Fruit fly (Drosophila melanogaster) whole organism, pupa: ENCODE data around the gene CG17261.

ENCODE experiments used
- CG10348 ChIP-seq: fragments of 200-800 bp; sonication (Bioruptor generic); IDR thresholded peaks from 2 replicates; pipeline ENCODE4 v1.3.6; 2022; ENCODE audit warnings: missing biosample characterization, missing genetic modification characterization
- CG12605 ChIP-seq: fragments of 200-800 bp; sonication (Bioruptor generic); IDR thresholded peaks from 2 replicates; pipeline ENCODE4 v1.3.6; 2022; ENCODE audit warnings: missing biosample characterization, missing genetic modification characterization
- CG13204 ChIP-seq: fragments of 200-800 bp; sonication (Bioruptor generic); optimal IDR thresholded peaks from 2 replicates; lab custom pipeline; 2018; ENCODE audit warnings: missing biosample characterization, mild to moderate bottlenecking, missing genetic modification characterization, moderate library complexity
- CG14655 ChIP-seq: fragments of 200-800 bp; sonication (Bioruptor generic); optimal IDR thresholded peaks from 3 replicates; lab custom pipeline; 2017; ENCODE audit warnings: mild to moderate bottlenecking, missing biosample characterization, missing genetic modification reagents, missing genetic modification characterization
- CG15710 ChIP-seq: fragments of 200-800 bp; sonication (Bioruptor generic); optimal IDR thresholded peaks from 2 replicates; lab custom pipeline; 2018; ENCODE audit warnings: missing biosample characterization, mild to moderate bottlenecking, missing genetic modification characterization, moderate library complexity
- CG17806 ChIP-seq: fragments of 200-800 bp; sonication (Bioruptor generic); optimal IDR thresholded peaks from 2 replicates; lab custom pipeline; 2018; ENCODE audit warnings: missing biosample characterization, mild to moderate bottlenecking, missing genetic modification characterization, moderate library complexity
- CG32121 ChIP-seq: fragments of 200-800 bp; sonication (Bioruptor generic); IDR thresholded peaks from 2 replicates; pipeline ENCODE4 v1.3.6; 2022; ENCODE audit warnings: missing biosample characterization, missing genetic modification characterization
- CG34367 ChIP-seq: fragments of 200-800 bp; sonication (Bioruptor generic); optimal IDR thresholded peaks from 2 replicates; lab custom pipeline; 2018; ENCODE audit warnings: missing biosample characterization, mild to moderate bottlenecking, missing genetic modification characterization
- CG4496 ChIP-seq: fragments of 200-800 bp; sonication (Bioruptor generic); IDR thresholded peaks from 3 replicates; pipeline ENCODE4 v1.3.6; 2022; ENCODE audit warnings: missing biosample characterization, missing genetic modification characterization
- CG8159 ChIP-seq: fragments of 200-800 bp; sonication (Bioruptor generic); optimal IDR thresholded peaks from 3 replicates; lab custom pipeline; 2018; ENCODE audit warnings: missing biosample characterization, mild to moderate bottlenecking, missing genetic modification characterization, moderate library complexity
- CG8301 ChIP-seq: fragments of 200-800 bp; sonication (Bioruptor generic); optimal IDR thresholded peaks from 2 replicates; lab custom pipeline; 2018; ENCODE audit warnings: missing biosample characterization, mild to moderate bottlenecking, missing genetic modification characterization
- CG9948 ChIP-seq: fragments of 200-800 bp; sonication (Bioruptor generic); optimal IDR thresholded peaks from 2 replicates; lab custom pipeline; 2018; ENCODE audit warnings: missing biosample characterization, mild to moderate bottlenecking, missing genetic modification characterization, moderate library complexity
- D1 ChIP-seq: fragments of 200-800 bp; sonication (Bioruptor generic); optimal IDR thresholded peaks from 2 replicates; lab custom pipeline; 2018; ENCODE audit warnings: missing biosample characterization, mild to moderate bottlenecking, missing genetic modification characterization, moderate library complexity
- EcR ChIP-seq: fragments of 200-800 bp; sonication (Bioruptor generic); optimal IDR thresholded peaks from 3 replicates; lab custom pipeline; 2019; ENCODE audit warnings: missing biosample characterization, missing genetic modification characterization, mild to moderate bottlenecking, moderate library complexity, missing genetic modification reagents
- Ets98B ChIP-seq: fragments of 200-800 bp; sonication (Bioruptor generic); IDR thresholded peaks from 2 replicates; pipeline ENCODE4 v1.3.6; 2022; ENCODE audit warnings: missing biosample characterization, missing genetic modification characterization
- Pif1A ChIP-seq: fragments of 200-800 bp; sonication (Bioruptor generic); optimal IDR thresholded peaks from 3 replicates; lab custom pipeline; 2016; ENCODE audit warnings: missing biosample characterization, missing genetic modification characterization
- Pif1B ChIP-seq: fragments of 200-800 bp; sonication (Bioruptor generic); optimal IDR thresholded peaks from 3 replicates; lab custom pipeline; 2016; ENCODE audit warnings: missing biosample characterization, missing genetic modification characterization
- Snoo ChIP-seq: fragments of 200-800 bp; sonication (Bioruptor generic); optimal IDR thresholded peaks from 3 replicates; lab custom pipeline; 2017; ENCODE audit warnings: missing biosample characterization, mild to moderate bottlenecking, missing genetic modification characterization, inconsistent platforms
- fd96Ca ChIP-seq: fragments of 200-800 bp; sonication (Bioruptor generic); IDR thresholded peaks from 3 replicates; pipeline ENCODE4 v1.3.6; 2022; ENCODE audit warnings: missing biosample characterization, missing genetic modification characterization
- gl ChIP-seq: fragments of 200-800 bp; sonication (Bioruptor generic); optimal IDR thresholded peaks from 2 replicates; lab custom pipeline; 2018; ENCODE audit warnings: missing biosample characterization, mild to moderate bottlenecking, missing genetic modification characterization
- rn ChIP-seq: fragments of 200-800 bp; sonication (Bioruptor generic); IDR thresholded peaks from 2 replicates; pipeline ENCODE4 v1.3.6; 2022; ENCODE audit warnings: missing biosample characterization, missing genetic modification characterization

CG17261 gene

DNA sequence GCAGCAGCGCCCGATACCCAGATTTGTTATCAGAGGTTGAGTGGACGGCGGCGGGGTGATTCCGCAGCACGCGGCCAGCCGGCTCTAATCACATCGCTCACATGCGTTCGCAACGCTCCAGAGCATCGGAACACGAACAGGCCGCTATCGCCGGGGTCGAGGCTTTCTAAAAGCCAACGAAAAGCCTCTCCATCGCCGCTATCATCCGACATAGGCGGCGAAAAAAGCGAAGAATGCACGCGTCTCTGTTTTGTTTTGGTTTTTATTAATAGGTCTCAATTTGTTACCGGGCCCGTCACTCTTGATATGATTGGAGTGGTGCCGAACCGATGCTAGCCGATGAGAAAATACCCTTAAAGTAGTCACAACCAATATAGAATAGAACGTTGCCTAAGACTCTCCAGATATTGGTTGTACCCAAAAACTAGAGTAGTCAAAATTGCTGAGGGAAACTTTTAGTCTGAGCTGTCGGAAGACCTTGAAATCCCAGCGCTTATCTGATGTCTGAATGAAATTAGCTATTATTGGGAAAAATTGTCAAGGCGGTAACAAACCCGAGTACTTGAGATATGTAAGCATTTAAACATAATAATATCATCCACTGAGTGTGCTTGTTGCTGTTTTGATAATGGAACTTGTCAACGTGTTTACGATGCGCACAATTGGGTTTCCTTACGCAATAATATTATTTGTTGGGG, at the start of gene CG17261:
TSS of gene CG17261 (plus strand) at position 634 of the 698 bp plus-strand sequence.
- TF ChIP-seq EcR (GFP tag; lab: Kevin White, UChicago) (no peak), CG32121 (GFP tag; lab: Robert Waterston, UW) (0 out of 2 replicates have a peak, but pooled peaks have one; percentile 22)
- TF ChIP-seq, all 21 proteins: peak for 1

DNA sequence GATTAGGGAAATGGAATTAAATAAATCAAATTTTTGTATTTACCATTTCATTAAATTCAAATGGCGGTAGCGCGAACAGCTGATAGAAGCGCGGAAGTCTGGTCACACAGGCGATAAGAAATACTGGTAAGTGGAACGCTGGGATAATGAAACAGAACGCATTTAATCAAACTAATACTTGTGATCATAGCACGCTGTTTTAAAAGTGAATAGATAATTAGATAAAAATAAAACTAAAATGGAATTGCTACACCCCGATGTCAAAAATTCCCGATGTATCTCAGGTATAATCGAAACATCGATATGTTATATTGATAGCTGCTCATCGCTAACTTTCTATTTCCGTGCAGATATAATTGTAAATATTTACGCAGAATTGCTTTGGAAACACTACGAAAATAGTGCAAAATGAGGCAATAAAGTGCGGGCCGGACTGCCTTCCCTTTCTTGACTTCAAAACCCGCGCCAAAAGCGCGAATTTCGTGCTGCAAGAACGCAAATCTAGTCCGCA, 49.6 kb upstream of the CG17261 start, which contains the start of the genes okr and CG3558:
TSS of gene okr (minus strand) at position 96 of the 511 bp plus-strand sequence.
TSS of gene CG3558 (plus strand) at position 207 of the 511 bp plus-strand sequence.
- TF ChIP-seq rn (GFP tag; lab: Robert Waterston, UW) (no peak), Ets98B (GFP tag; lab: Robert Waterston, UW) (no peak), CG8159 (no peak), Snoo (no peak), CG4496 (no peak), CG12605 (GFP tag; lab: Robert Waterston, UW) (no peak), CG8301 (tag; lab: Kevin White, UChicago) (no peak)

- TF ChIP-seq CG32121 (GFP tag; lab: Robert Waterston, UW) (no peak), CG10348 (no peak), rn (GFP tag; lab: Robert Waterston, UW) (no peak)
Observed at dm6 chr2L:2993236-2993635, 49.1 kb upstream of the CG17261 start.

dm6 chr2L:2993702-2994101, 48.6 kb upstream of the CG17261 start:
- TF ChIP-seq fd96Ca, result 0 out of 3 replicates have a peak, but pooled peaks have one; percentile 22
- TF ChIP-seq CG32121 (GFP tag; lab: Robert Waterston, UW), result peak; percentile 21; the same call in 1 of the 2 replicates
- TF ChIP-seq Ets98B (GFP tag; lab: Robert Waterston, UW), result no peak

dm6 chr2L:2999113-2999512, 43.2 kb upstream of the CG17261 start, which contains the start of gene Ccdc85:
TSS of gene Ccdc85 (plus strand) at chr2L:2999286.
- TF ChIP-seq D1 (tag; lab: Kevin White, UChicago) (no peak), CG8159 (no peak), CG17806 (tag; lab: Kevin White, UChicago) (no peak), gl (tag; lab: Kevin White, UChicago) (no peak), Snoo (no peak), CG4496 (no peak), rn (GFP tag; lab: Robert Waterston, UW) (no peak), CG14655 (no peak), Ets98B (GFP tag; lab: Robert Waterston, UW) (no peak), CG34367 (no peak), CG12605 (GFP tag; lab: Robert Waterston, UW) (0 out of 2 replicates have a peak, but pooled peaks have one; percentile 11), EcR (GFP tag; lab: Kevin White, UChicago) (peak; percentile 3), Pif1A (no peak), CG13204 (GFP tag; lab: Kevin White, UChicago) (no peak), fd96Ca (no peak), CG15710 (tag; lab: Kevin White, UChicago) (no peak)

DNA sequence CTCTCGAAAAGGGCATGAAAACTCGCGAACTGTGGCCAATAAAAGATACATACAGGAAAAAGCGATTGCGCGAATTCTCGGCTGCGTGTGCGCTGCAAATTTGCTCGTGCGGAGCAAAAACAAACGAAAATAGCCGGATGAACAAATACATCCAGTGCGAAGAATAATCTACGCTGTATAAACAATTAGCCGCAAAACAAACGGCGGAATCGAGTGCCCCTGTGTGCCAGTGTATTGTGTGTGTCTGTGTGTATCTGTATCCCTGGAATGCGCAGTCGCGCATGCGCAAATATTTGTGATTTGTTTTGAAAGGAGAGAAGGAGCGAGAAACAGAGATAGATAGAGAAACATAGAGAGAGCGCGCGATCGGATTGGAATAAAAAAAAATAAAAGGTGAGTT, 42.7 kb upstream of the CG17261 start:
- 0 out of 3 replicates have a peak, but pooled peaks have one; percentile 30 for TF ChIP-seq CG4496
- TF ChIP-seq gl (tag; lab: Kevin White, UChicago), result no peak
- no peak for TF ChIP-seq CG9948

DNA sequence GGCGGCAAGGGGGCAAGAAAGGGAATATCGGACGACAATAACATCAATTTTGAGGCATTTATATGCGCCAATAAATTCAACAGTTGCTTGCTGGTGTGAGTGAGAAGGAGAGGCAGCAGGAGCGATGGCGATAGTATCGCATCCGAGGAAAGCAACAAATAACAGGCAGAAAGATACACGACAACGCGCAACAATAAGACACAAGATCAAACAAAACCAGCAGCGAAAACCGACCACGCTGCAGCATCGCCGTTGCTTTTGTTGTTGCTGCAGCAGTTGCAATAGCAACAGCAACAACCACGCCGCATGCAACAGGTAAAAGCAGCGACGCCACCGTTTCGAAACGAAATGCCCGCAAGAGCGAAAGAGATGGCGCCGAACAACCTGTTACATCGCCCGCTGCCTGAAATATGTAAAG, 41.8 kb upstream of the CG17261 start:
- TF ChIP-seq CG12605 (GFP tag; lab: Robert Waterston, UW) (peak; percentile 51; the same call in 1 of the 2 replicates), CG32121 (GFP tag; lab: Robert Waterston, UW) (no peak), CG17806 (tag; lab: Kevin White, UChicago) (no peak), CG10348 (no peak), CG4496 (no peak), Pif1A (no peak), CG15710 (tag; lab: Kevin White, UChicago) (no peak), CG8159 (no peak), Pif1B (GFP tag; lab: Kevin White, UChicago) (no peak), CG8301 (tag; lab: Kevin White, UChicago) (no peak), gl (tag; lab: Kevin White, UChicago) (no peak), CG13204 (GFP tag; lab: Kevin White, UChicago) (peak; percentile 50), fd96Ca (no peak), Snoo (no peak)
